Worm (Caenorhabditis elegans) whole organism, L4/young adult: ENCODE data around the gene lab-2.

Source experiments
- W03F9.2 ChIP-seq: fragments of 150-350 bp; optimal IDR thresholded peaks from 2 replicates; lab custom pipeline; 2014; ENCODE audit warnings: missing biosample characterization, missing genetic modification characterization
- dao-5 ChIP-seq: sonication (generic microtip); optimal IDR thresholded peaks from 2 replicates; lab custom pipeline; 2016; ENCODE audit warnings: missing genotype, missing genetic modification characterization, moderate library complexity, missing compliant biosample characterization
- him-1 ChIP-seq: sonication (generic microtip); optimal IDR thresholded peaks from 2 replicates; lab custom pipeline; 2016; ENCODE audit warnings: missing genotype, missing genetic modification reagents, missing genetic modification characterization, missing compliant biosample characterization

lab-2 gene

ce11 chrIII:7317354-7317753, 12.1 kb downstream of the lab-2 start:
- TF ChIP-seq W03F9.2: no peak

ce11 chrIII:7314927-7315547, 14.4 kb downstream of the lab-2 start, which contains the start of gene nspg-6:
Gene nspg-6 (minus strand): TSS chrIII:7314977.
- no peak for TF ChIP-seq W03F9.2
- no peak for TF ChIP-seq him-1
- no peak for TF ChIP-seq dao-5

- TF ChIP-seq him-1: no peak
- no peak for TF ChIP-seq dao-5
- TF ChIP-seq W03F9.2: no peak
Observed at ce11 chrIII:7314473-7314872, 14.9 kb downstream of the lab-2 start.

- TF ChIP-seq dao-5 (no peak), him-1 (no peak), W03F9.2 (no peak)
Observed at ce11 chrIII:7310662-7311340, 18.6 kb downstream of the lab-2 start, which contains the start of the genes F56C9.6 and F56C9.3. Gene F56C9.6 (minus strand): TSS chrIII:7310773. Gene F56C9.3 (plus strand): TSS chrIII:7311290.

ce11 chrIII:7308600-7309109, 20.8 kb downstream of the lab-2 start, which contains the start of gene acbp-4:
Gene acbp-4 (minus strand): TSS chrIII:7309109.
- TF ChIP-seq W03F9.2: no peak
- TF ChIP-seq dao-5: no peak
- no peak for TF ChIP-seq him-1

ce11 chrIII:7305649-7305977, 23.8 kb downstream of the lab-2 start:
- TF ChIP-seq W03F9.2 (no peak), him-1 (no peak), dao-5 (no peak)

- no peak for TF ChIP-seq W03F9.2
- TF ChIP-seq him-1: no peak
- no peak for TF ChIP-seq dao-5
Observed at ce11 chrIII:7304961-7305648, 24.3 kb downstream of the lab-2 start.

- TF ChIP-seq him-1 (no peak), dao-5 (no peak)
Observed at ce11 chrIII:7301668-7302067, 27.7 kb downstream of the lab-2 start.

ce11 chrIII:7300763-7301162, 28.6 kb downstream of the lab-2 start:
- no peak for TF ChIP-seq him-1
- no peak for TF ChIP-seq dao-5
- no peak for TF ChIP-seq W03F9.2

ce11 chrIII:7300169-7300568, 29.2 kb downstream of the lab-2 start:
- no peak for TF ChIP-seq W03F9.2
- TF ChIP-seq dao-5: no peak
- no peak for TF ChIP-seq him-1

ce11 chrIII:7299466-7299865, 29.9 kb downstream of the lab-2 start, which contains the start of the genes B0361.14 and B0361.9:
Gene B0361.14 (minus strand): TSS chrIII:7299531.
Gene B0361.9 (minus strand): TSS chrIII:7299631.
- TF ChIP-seq him-1: no peak
- TF ChIP-seq dao-5: no peak
- TF ChIP-seq W03F9.2: no peak

ce11 chrIII:7298045-7298444, 31.4 kb downstream of the lab-2 start:
- no peak for TF ChIP-seq dao-5
- no peak for TF ChIP-seq him-1
- no peak for TF ChIP-seq W03F9.2

- TF ChIP-seq W03F9.2: no peak
- TF ChIP-seq dao-5: no peak
- no peak for TF ChIP-seq him-1
Observed at ce11 chrIII:7297045-7297680, 32.2 kb downstream of the lab-2 start.

- no peak for TF ChIP-seq W03F9.2
- no peak for TF ChIP-seq him-1
Observed at ce11 chrIII:7296092-7296668, 33.2 kb downstream of the lab-2 start.

- peak; percentile 27 for TF ChIP-seq W03F9.2
- TF ChIP-seq dao-5: no peak
Observed at ce11 chrIII:7293075-7293684, 36.2 kb downstream of the lab-2 start, which contains the start of gene cwf-19L2. Gene cwf-19L2 (plus strand): TSS chrIII:7293634.
